Worm (Caenorhabditis elegans) whole organism, young adult: ENCODE data around the gene snr-5.

Experiments used
- F22D6.2 ChIP-seq: sonication (generic microtip); optimal IDR thresholded peaks from 2 replicates; lab custom pipeline; 2016; ENCODE audit warnings: mild to moderate bottlenecking, missing genetic modification characterization, missing compliant biosample characterization
- Y79H2A.3 ChIP-seq: fragments of 200-800 bp; sonication (Bioruptor generic); conservative IDR thresholded peaks from 2 replicates; pipeline ENCODE4 v1.3.6; 2022; ENCODE audit warnings: missing genetic modification reagents, missing genetic modification characterization, missing compliant biosample characterization
- ama-1 ChIP-seq, 3 experiments: fragments of 150-350 bp in 1 of 3; sonication (generic microtip) in 2 of 3; optimal IDR thresholded peaks; 2 replicates each; lab custom pipeline; 2014 to 2018; ENCODE audit warnings: missing biosample characterization in 2 of 3, missing genetic modification characterization in 2 of 3, missing genetic modification reagents in 2 of 3
- egl-44 ChIP-seq: fragments of 200-800 bp; sonication (Bioruptor generic); IDR thresholded peaks from 2 replicates; pipeline ENCODE4 v1.3.6; 2022; ENCODE audit warnings: missing genetic modification reagents, missing genetic modification characterization, missing compliant biosample characterization
- hrde-1 ChIP-seq: sonication (generic microtip); optimal IDR thresholded peaks from 2 replicates; lab custom pipeline; 2016; ENCODE audit warnings: missing genetic modification characterization, mild to moderate bottlenecking, missing compliant biosample characterization, moderate library complexity, missing genotype, missing genetic modification reagents, borderline replicate concordance
- mel-28 ChIP-seq: sonication (generic microtip); optimal IDR thresholded peaks from 2 replicates; lab custom pipeline; 2016; ENCODE audit warnings: borderline replicate concordance, mild to moderate bottlenecking, missing genetic modification characterization, missing compliant biosample characterization
- repo-1 ChIP-seq: sonication (generic microtip); optimal IDR thresholded peaks from 2 replicates; lab custom pipeline; 2017; ENCODE audit warnings: mild to moderate bottlenecking, missing genetic modification characterization, missing compliant biosample characterization

- no peak for TF ChIP-seq ama-1 (optimal IDR thresholded peaks at IDR 0.05; lab: Kevin White, UChicago)
- TF ChIP-seq ama-1 (GFP tag; optimal IDR thresholded peaks at IDR 0.05; lab: Kevin White, UChicago): no peak
- TF ChIP-seq egl-44: no peak
- no peak for TF ChIP-seq mel-28 (tag; lab: Kevin White, UChicago)
- no peak for TF ChIP-seq hrde-1
- TF ChIP-seq repo-1: no peak
- TF ChIP-seq Y79H2A.3 (GFP tag; lab: Robert Waterston, UW): no peak
- TF ChIP-seq F22D6.2: no peak
Measured at ce11 chrIII:7880132-7880715, 18.4 kb downstream of the snr-5 start.
